Worm (Caenorhabditis elegans) whole organism, young adult: ENCODE results near the gene W02A2.12.
A peak's percentile ranks its signal among the peaks of the same experiment; 100 is the strongest.

Experiments
- F33H1.4 ChIP-seq: fragments of 200-800 bp; sonication (Bioruptor generic); IDR thresholded peaks from 2 replicates; pipeline ENCODE4 v1.3.6; 2022; ENCODE audit warnings: missing genetic modification reagents, missing genetic modification characterization, missing compliant biosample characterization
- F37B4.10 ChIP-seq: fragments of 200-800 bp; sonication (Bioruptor generic); IDR thresholded peaks from 2 replicates; pipeline ENCODE4 v1.3.6; 2022; ENCODE audit warnings: missing genetic modification characterization, missing compliant biosample characterization
- F52B5.7 ChIP-seq: sonication (generic microtip); optimal IDR thresholded peaks from 2 replicates; lab custom pipeline; 2016; ENCODE audit warnings: mild to moderate bottlenecking, missing genetic modification characterization, missing compliant biosample characterization
- F55B11.4 ChIP-seq: sonication (generic microtip); optimal IDR thresholded peaks from 2 replicates; lab custom pipeline; 2016; ENCODE audit warnings: missing compliant biosample characterization, missing genetic modification characterization, borderline replicate concordance; ENCODE audit not compliant: insufficient read depth
- F57C9.4 ChIP-seq: sonication (generic microtip); optimal IDR thresholded peaks from 2 replicates; lab custom pipeline; 2017; ENCODE audit warnings: mild to moderate bottlenecking, missing genetic modification characterization, missing compliant biosample characterization
- K11D2.4 ChIP-seq: fragments of 200-800 bp; sonication (Bioruptor generic); IDR thresholded peaks from 2 replicates; pipeline ENCODE4 v1.3.6; 2022; ENCODE audit warnings: missing genetic modification reagents, missing genetic modification characterization, missing compliant biosample characterization
- Y53G8AR.9 ChIP-seq: fragments of 200-800 bp; sonication (Bioruptor generic); conservative IDR thresholded peaks from 2 replicates; pipeline ENCODE4 v1.3.6; 2022; ENCODE audit warnings: missing genetic modification reagents, missing genetic modification characterization, missing compliant biosample characterization
- Y95B8A.8 ChIP-seq: fragments of 200-800 bp; sonication (Bioruptor generic); IDR thresholded peaks from 2 replicates; pipeline ENCODE4 v1.3.6; 2022; ENCODE audit warnings: missing genetic modification reagents, missing genetic modification characterization, missing compliant biosample characterization
- ZK185.1 ChIP-seq: sonication (generic microtip); optimal IDR thresholded peaks from 2 replicates; lab custom pipeline; 2016; ENCODE audit warnings: mild to moderate bottlenecking, missing genetic modification characterization, missing compliant biosample characterization; ENCODE audit not compliant: poor library complexity, severe bottlenecking
- aptf-3 ChIP-seq: fragments of 200-800 bp; sonication (Bioruptor generic); IDR thresholded peaks from 2 replicates; pipeline ENCODE4 v1.3.6; 2022; ENCODE audit warnings: missing genetic modification characterization, missing compliant biosample characterization
- attf-5 ChIP-seq: fragments of 200-800 bp; sonication (Bioruptor generic); optimal IDR thresholded peaks from 2 replicates; lab custom pipeline; 2018; ENCODE audit warnings: mild to moderate bottlenecking, missing genetic modification characterization, missing compliant biosample characterization
- attf-6 ChIP-seq: fragments of 200-800 bp; sonication (Bioruptor generic); IDR thresholded peaks from 2 replicates; pipeline ENCODE4 v1.3.6; 2022; ENCODE audit warnings: missing genetic modification reagents, missing genetic modification characterization, missing compliant biosample characterization
- ccch-3 ChIP-seq: fragments of 200-800 bp; sonication (Bioruptor generic); optimal IDR thresholded peaks from 2 replicates; lab custom pipeline; 2018; ENCODE audit warnings: mild to moderate bottlenecking, missing genetic modification characterization, missing compliant biosample characterization
- cebp-1 ChIP-seq, 2 experiments: fragments of 200-800 bp in 1 of 2; sonication (Bioruptor generic) in 1 of 2; sonication (generic microtip) in 1 of 2; IDR thresholded peaks in 1 of 2; optimal IDR thresholded peaks in 1 of 2; 2 replicates each; pipeline versions ENCODE4 v1.3.6 to Lab custom; 2017 to 2022; ENCODE audit warnings: missing compliant biosample characterization in 2 of 2, missing genetic modification characterization in 2 of 2, mild to moderate bottlenecking in 1 of 2, missing genetic modification reagents in 1 of 2, moderate library complexity in 1 of 2
- cebp-2 ChIP-seq: fragments of 200-800 bp; sonication (Bioruptor generic); IDR thresholded peaks from 2 replicates; pipeline ENCODE4 v1.3.6; 2022; ENCODE audit warnings: missing genetic modification characterization, missing compliant biosample characterization
- ceh-100 ChIP-seq: fragments of 200-800 bp; sonication (Bioruptor generic); IDR thresholded peaks from 2 replicates; pipeline ENCODE4 v1.3.6; 2022; ENCODE audit warnings: missing genetic modification reagents, missing genetic modification characterization, missing compliant biosample characterization
- ceh-27 ChIP-seq: fragments of 200-800 bp; sonication (Bioruptor generic); optimal IDR thresholded peaks from 2 replicates; lab custom pipeline; 2018; ENCODE audit warnings: mild to moderate bottlenecking, missing genetic modification characterization, moderate library complexity, missing compliant biosample characterization
- dox-1 ChIP-seq: fragments of 200-800 bp; sonication (Bioruptor generic); IDR thresholded peaks from 2 replicates; pipeline ENCODE4 v1.3.6; 2022; ENCODE audit warnings: missing genetic modification reagents, missing genetic modification characterization, missing compliant biosample characterization
- dpff-1 ChIP-seq: sonication (generic microtip); optimal IDR thresholded peaks from 2 replicates; lab custom pipeline; 2017; ENCODE audit warnings: mild to moderate bottlenecking, missing genetic modification characterization, missing compliant biosample characterization
- dpl-1 ChIP-seq: fragments of 150-350 bp; optimal IDR thresholded peaks from 2 replicates; lab custom pipeline; 2014; ENCODE audit warnings: missing biosample characterization, missing genetic modification reagents, missing genetic modification characterization
- egl-44 ChIP-seq: fragments of 200-800 bp; sonication (Bioruptor generic); IDR thresholded peaks from 2 replicates; pipeline ENCODE4 v1.3.6; 2022; ENCODE audit warnings: missing genetic modification reagents, missing genetic modification characterization, missing compliant biosample characterization
- fkh-3 ChIP-seq: sonication (generic microtip); optimal IDR thresholded peaks from 2 replicates; lab custom pipeline; 2016; ENCODE audit warnings: mild to moderate bottlenecking, missing genetic modification characterization, missing compliant biosample characterization
- gei-17 ChIP-seq: fragments of 200-800 bp; sonication (Bioruptor generic); optimal IDR thresholded peaks from 2 replicates; lab custom pipeline; 2018; ENCODE audit warnings: mild to moderate bottlenecking, missing genetic modification characterization, missing compliant biosample characterization
- hlh-26 ChIP-seq: fragments of 200-800 bp; sonication (Bioruptor generic); conservative IDR thresholded peaks from 2 replicates; pipeline ENCODE4 v1.3.6; 2022; ENCODE audit warnings: missing genetic modification reagents, missing genetic modification characterization, missing compliant biosample characterization
- hsf-1 ChIP-seq: fragments of 200-800 bp; sonication (Bioruptor generic); IDR thresholded peaks from 2 replicates; pipeline ENCODE4 v1.3.6; 2022; ENCODE audit warnings: missing genetic modification reagents, missing genetic modification characterization, missing compliant biosample characterization
- lin-26 ChIP-seq: fragments of 200-800 bp; sonication (Bioruptor generic); IDR thresholded peaks from 2 replicates; pipeline ENCODE4 v1.3.6; 2022; ENCODE audit warnings: missing genetic modification reagents, missing genetic modification characterization, missing compliant biosample characterization
- lin-35 ChIP-seq, 3 experiments: fragments of 150-350 bp in 2 of 3; sonication (generic microtip) in 1 of 3; optimal IDR thresholded peaks; 2 replicates each; lab custom pipeline; 2014 to 2018; ENCODE audit warnings: missing biosample characterization in 3 of 3, missing genetic modification characterization in 3 of 3, missing genetic modification reagents in 3 of 3
- lin-40 ChIP-seq: sonication (generic microtip); optimal IDR thresholded peaks from 2 replicates; lab custom pipeline; 2016; ENCODE audit warnings: missing genetic modification characterization, mild to moderate bottlenecking, missing compliant biosample characterization, missing genotype, missing genetic modification reagents
- lin-54 ChIP-seq: fragments of 200-800 bp; sonication (Bioruptor generic); optimal IDR thresholded peaks from 2 replicates; lab custom pipeline; 2018; ENCODE audit warnings: mild to moderate bottlenecking, missing genetic modification characterization, missing compliant biosample characterization
- lsl-1 ChIP-seq: fragments of 200-800 bp; sonication (Bioruptor generic); optimal IDR thresholded peaks from 2 replicates; lab custom pipeline; 2018; ENCODE audit warnings: mild to moderate bottlenecking, missing genetic modification characterization, moderate library complexity, missing compliant biosample characterization
- madf-3 ChIP-seq: fragments of 200-800 bp; sonication (Bioruptor generic); IDR thresholded peaks from 2 replicates; pipeline ENCODE4 v1.3.6; 2022; ENCODE audit warnings: missing genetic modification reagents, missing genetic modification characterization, missing compliant biosample characterization
- madf-6 ChIP-seq: fragments of 200-800 bp; sonication (Bioruptor generic); IDR thresholded peaks from 2 replicates; pipeline ENCODE4 v1.3.6; 2022; ENCODE audit warnings: missing genetic modification reagents, missing genetic modification characterization, missing compliant biosample characterization
- mcd-1 ChIP-seq: fragments of 200-800 bp; sonication (Bioruptor generic); IDR thresholded peaks from 2 replicates; pipeline ENCODE4 v1.3.6; 2022; ENCODE audit warnings: missing genetic modification reagents, missing genetic modification characterization, missing compliant biosample characterization
- mxl-1 ChIP-seq: sonication (generic microtip); optimal IDR thresholded peaks from 2 replicates; lab custom pipeline; 2016; ENCODE audit warnings: missing genetic modification characterization, missing compliant biosample characterization
- nfyb-1 ChIP-seq: fragments of 200-800 bp; sonication (Bioruptor generic); IDR thresholded peaks from 2 replicates; pipeline ENCODE4 v1.3.6; 2022; ENCODE audit warnings: missing genetic modification reagents, missing genetic modification characterization, missing compliant biosample characterization
- repo-1 ChIP-seq: sonication (generic microtip); optimal IDR thresholded peaks from 2 replicates; lab custom pipeline; 2017; ENCODE audit warnings: mild to moderate bottlenecking, missing genetic modification characterization, missing compliant biosample characterization
- rpc-1 ChIP-seq, 2 experiments: fragments of 150-350 bp in 1 of 2; sonication (generic microtip) in 1 of 2; optimal IDR thresholded peaks; 2 replicates each; lab custom pipeline; 2014 to 2018; ENCODE audit warnings: missing biosample characterization in 1 of 2, missing genetic modification characterization in 1 of 2, missing genetic modification reagents in 1 of 2, missing genotype in 1 of 2
- snpc-3.4 ChIP-seq: sonication (generic microtip); optimal IDR thresholded peaks from 2 replicates; lab custom pipeline; 2017; ENCODE audit warnings: missing genetic modification characterization, mild to moderate bottlenecking, missing compliant biosample characterization, antibody characterized with exemption, moderate library complexity, missing genotype, missing genetic modification reagents
- tlf-1 ChIP-seq: fragments of 200-800 bp; sonication (Bioruptor generic); optimal IDR thresholded peaks from 2 replicates; lab custom pipeline; 2018; ENCODE audit warnings: mild to moderate bottlenecking, missing genetic modification characterization, missing compliant biosample characterization
- unc-62 ChIP-seq: fragments of 150-350 bp; optimal IDR thresholded peaks from 2 replicates; lab custom pipeline; 2014; ENCODE audit warnings: missing biosample characterization, missing genetic modification reagents, missing genetic modification characterization
- zfh-2 ChIP-seq: fragments of 200-800 bp; sonication (Bioruptor generic); conservative IDR thresholded peaks from 2 replicates; pipeline ENCODE4 v1.3.6; 2022; ENCODE audit warnings: missing genetic modification reagents, missing genetic modification characterization, missing compliant biosample characterization
- zim-3 ChIP-seq: sonication (generic microtip); optimal IDR thresholded peaks from 2 replicates; lab custom pipeline; 2017; ENCODE audit warnings: mild to moderate bottlenecking, missing genetic modification characterization, moderate library complexity, missing compliant biosample characterization
- ztf-18 ChIP-seq: sonication (generic microtip); optimal IDR thresholded peaks from 2 replicates; lab custom pipeline; 2016; ENCODE audit warnings: missing genotype, mild to moderate bottlenecking, missing genetic modification characterization, missing compliant biosample characterization
- ztf-22 ChIP-seq: fragments of 200-800 bp; sonication (Bioruptor generic); optimal IDR thresholded peaks from 2 replicates; lab custom pipeline; 2018; ENCODE audit warnings: mild to moderate bottlenecking, missing genetic modification characterization, moderate library complexity, missing compliant biosample characterization
- ztf-3 ChIP-seq: fragments of 200-800 bp; sonication (Bioruptor generic); optimal IDR thresholded peaks from 2 replicates; lab custom pipeline; 2018; ENCODE audit warnings: mild to moderate bottlenecking, missing genetic modification characterization, missing compliant biosample characterization

W02A2.12 gene

ce11 chrIV:13388779-13389178 lies 40.1 kb upstream of the W02A2.12 start (continued):
- TF ChIP-seq madf-3 (GFP tag; lab: Robert Waterston, UW) (0 out of 2 replicates have a peak, but pooled peaks have one; percentile 60), K11D2.4 (peak; percentile 60), ztf-22 (GFP tag; lab: Kevin White, UChicago) (no peak), cebp-1 (GFP tag; IDR thresholded peaks at IDR 0.05; lab: Robert Waterston, UW) (no peak), cebp-1 (tag; optimal IDR thresholded peaks at IDR 0.05; lab: Kevin White, UChicago) (peak; percentile 56), attf-6 (no peak), ccch-3 (GFP tag; lab: Kevin White, UChicago) (no peak), lin-26 (GFP tag; lab: Robert Waterston, UW) (no peak), mcd-1 (GFP tag; lab: Robert Waterston, UW) (peak; percentile 51), Y53G8AR.9 (GFP tag; lab: Robert Waterston, UW) (0 out of 2 replicates have a peak, but pooled peaks have one; percentile 57), ceh-27 (GFP tag; lab: Kevin White, UChicago) (peak; percentile 18), tlf-1 (peak; percentile 29), repo-1 (tag; lab: Kevin White, UChicago) (peak; percentile 82), cebp-2 (GFP tag; lab: Robert Waterston, UW) (0 out of 2 replicates have a peak, but pooled peaks have one; percentile 32), snpc-3.4 (peak; percentile 30), dpff-1 (peak; percentile 50)

- TF ChIP-seq F52B5.7 (tag; lab: Kevin White, UChicago) (no peak), fkh-3 (tag; lab: Kevin White, UChicago) (no peak), aptf-3 (GFP tag; lab: Robert Waterston, UW) (no peak), zim-3 (tag; lab: Kevin White, UChicago) (no peak), mxl-1 (tag; lab: Kevin White, UChicago) (no peak), dpl-1 (GFP tag; lab: Kevin White, UChicago) (no peak), madf-6 (no peak), nfyb-1 (GFP tag; lab: Robert Waterston, UW) (no peak), unc-62 (GFP tag; lab: Kevin White, UChicago) (no peak), gei-17 (GFP tag; lab: Kevin White, UChicago) (no peak)
Measured at ce11 chrIV:13386903-13387302, 38.3 kb upstream of the W02A2.12 start, which contains the start of gene lsm-3. TSS of gene lsm-3 (plus strand) at chrIV:13387203.

- TF ChIP-seq ceh-100 (peak; percentile 63), cebp-1 (GFP tag; IDR thresholded peaks at IDR 0.05; lab: Robert Waterston, UW) (no peak), cebp-1 (tag; optimal IDR thresholded peaks at IDR 0.05; lab: Kevin White, UChicago) (peak; percentile 45), ztf-18 (tag; lab: Kevin White, UChicago) (peak; percentile 39), dox-1 (GFP tag; lab: Robert Waterston, UW) (peak; percentile 59), attf-5 (GFP tag; lab: Kevin White, UChicago) (peak; percentile 74), lsl-1 (GFP tag; lab: Kevin White, UChicago) (peak; percentile 41), dpl-1 (GFP tag; lab: Kevin White, UChicago) (peak; percentile 49), F57C9.4 (no peak), ztf-3 (GFP tag; lab: Kevin White, UChicago) (no peak), madf-6 (peak; percentile 51; the same call in 1 of the 2 replicates), Y95B8A.8 (GFP tag; lab: Robert Waterston, UW) (no peak), lin-35 (GFP tag; optimal IDR thresholded peaks at IDR 0.05; lab: Kevin White, UChicago) (peak in 1 of 3 experiments; percentile 73), rpc-1 (optimal IDR thresholded peaks at IDR 0.05; lab: Kevin White, UChicago) (peak; percentile 39), rpc-1 (tag; optimal IDR thresholded peaks at IDR 0.05; lab: Kevin White, UChicago) (no peak), F37B4.10 (GFP tag; lab: Robert Waterston, UW) (no peak), ZK185.1 (peak; percentile 17), lin-40 (peak; percentile 47), attf-6 (peak; percentile 46; the same call in 1 of the 2 replicates), lin-54 (peak; percentile 29), F55B11.4 (tag; lab: Kevin White, UChicago) (no peak), hsf-1 (GFP tag; lab: Robert Waterston, UW) (no peak), hlh-26 (no peak), zfh-2 (GFP tag; lab: Robert Waterston, UW) (no peak), F33H1.4 (GFP tag; lab: Robert Waterston, UW) (peak; percentile 46), egl-44 (no peak)
Measured at ce11 chrIV:13386043-13386442, 37.4 kb upstream of the W02A2.12 start, which contains the start of the genes Y62E10A.20, Y62E10A.23 and mdt-9. TSS of gene Y62E10A.20 (minus strand) at chrIV:13386091. TSS of gene Y62E10A.23 (plus strand) at chrIV:13386324. TSS of gene mdt-9 (plus strand) at chrIV:13386380.
